Fruit fly (Drosophila melanogaster) whole organism, embryonic: Measurements from ENCODE around the gene nbs.

Experiments used
- Adf1 ChIP-seq: fragments of 200-800 bp; sonication (Bioruptor generic); IDR thresholded peaks from 2 replicates; pipeline ENCODE4 v1.3.6; 2022; ENCODE audit warnings: missing biosample characterization, missing genetic modification characterization
- Aef1 ChIP-seq: fragments of 200-800 bp; sonication (Bioruptor generic); IDR thresholded peaks from 3 replicates; pipeline ENCODE4 v1.3.6; 2022; ENCODE audit warnings: missing biosample characterization, missing genetic modification characterization
- Blimp-1 ChIP-seq: fragments of 200-800 bp; sonication (Bioruptor generic); optimal IDR thresholded peaks from 3 replicates; lab custom pipeline; 2018; ENCODE audit warnings: missing biosample characterization, missing genetic modification characterization, mild to moderate bottlenecking, moderate library complexity, missing genetic modification reagents
- Bteb2 ChIP-seq: fragments of 200-800 bp; sonication (Bioruptor generic); optimal IDR thresholded peaks from 2 replicates; lab custom pipeline; 2016; ENCODE audit warnings: missing biosample characterization, missing genetic modification characterization
- CG10543 ChIP-seq: fragments of 200-800 bp; sonication (Bioruptor generic); optimal IDR thresholded peaks from 3 replicates; lab custom pipeline; 2017; ENCODE audit warnings: missing biosample characterization, mild to moderate bottlenecking, missing genetic modification characterization, moderate library complexity
- CG10654 ChIP-seq: fragments of 200-800 bp; sonication (Bioruptor generic); optimal IDR thresholded peaks from 2 replicates; lab custom pipeline; 2016; ENCODE audit warnings: missing biosample characterization, missing genetic modification characterization
- CG12744 ChIP-seq: fragments of 200-800 bp; sonication (Bioruptor generic); optimal IDR thresholded peaks from 2 replicates; lab custom pipeline; 2016; ENCODE audit warnings: missing biosample characterization, missing genetic modification characterization
- CG13624 ChIP-seq: fragments of 200-800 bp; sonication (Bioruptor generic); optimal IDR thresholded peaks from 2 replicates; lab custom pipeline; 2016; ENCODE audit warnings: missing biosample characterization, missing genetic modification characterization
- CG14050 ChIP-seq: fragments of 200-800 bp; sonication (Bioruptor generic); IDR thresholded peaks from 3 replicates; pipeline ENCODE4 v1.3.6; 2022; ENCODE audit warnings: missing biosample characterization, missing genetic modification characterization
- CG14667 ChIP-seq: fragments of 200-800 bp; sonication (Bioruptor generic); IDR thresholded peaks from 2 replicates; pipeline ENCODE4 v1.3.6; 2022; ENCODE audit warnings: missing biosample characterization, missing genetic modification characterization
- CG14965 ChIP-seq: fragments of 200-800 bp; sonication (Bioruptor generic); optimal IDR thresholded peaks from 2 replicates; lab custom pipeline; 2016; ENCODE audit warnings: missing biosample characterization, missing genetic modification characterization, borderline replicate concordance
- CG15479 ChIP-seq: fragments of 200-800 bp; sonication (Bioruptor generic); optimal IDR thresholded peaks from 3 replicates; lab custom pipeline; 2019; ENCODE audit warnings: missing biosample characterization, mild to moderate bottlenecking, missing genetic modification characterization, moderate library complexity
- CG17912 ChIP-seq: fragments of 200-800 bp; sonication (Bioruptor generic); optimal IDR thresholded peaks from 2 replicates; lab custom pipeline; 2018; ENCODE audit warnings: missing biosample characterization, mild to moderate bottlenecking, missing genetic modification characterization
- CG18476 ChIP-seq: fragments of 200-800 bp; sonication (Bioruptor generic); optimal IDR thresholded peaks from 2 replicates; lab custom pipeline; 2016; ENCODE audit warnings: missing biosample characterization, mild to moderate bottlenecking, missing genetic modification characterization
- CG30020 ChIP-seq: fragments of 200-800 bp; optimal IDR thresholded peaks from 2 replicates; lab custom pipeline; 2019; ENCODE audit warnings: missing biosample characterization, mild to moderate bottlenecking, missing genetic modification characterization, moderate library complexity
- CG31224 ChIP-seq: fragments of 200-800 bp; sonication (Bioruptor generic); IDR thresholded peaks from 2 replicates; pipeline ENCODE4 v1.3.6; 2022; ENCODE audit warnings: missing biosample characterization, missing genetic modification characterization
- CG32532 ChIP-seq: fragments of 200-800 bp; sonication (Bioruptor generic); IDR thresholded peaks from 2 replicates; pipeline ENCODE4 v1.3.6; 2022; ENCODE audit warnings: missing biosample characterization, missing genetic modification characterization
- CG3838 ChIP-seq: fragments of 200-800 bp; sonication (Bioruptor generic); optimal IDR thresholded peaks from 3 replicates; lab custom pipeline; 2016; ENCODE audit warnings: missing biosample characterization, missing genetic modification characterization
- CG7839 ChIP-seq: fragments of 200-800 bp; sonication (Bioruptor generic); optimal IDR thresholded peaks from 3 replicates; lab custom pipeline; 2018; ENCODE audit warnings: missing biosample characterization, mild to moderate bottlenecking, missing genetic modification characterization, moderate library complexity
- CG8089 ChIP-seq: fragments of 200-800 bp; sonication (Bioruptor generic); optimal IDR thresholded peaks from 3 replicates; lab custom pipeline; 2016; ENCODE audit warnings: missing biosample characterization, missing genetic modification characterization
- CTCF ChIP-seq: fragments of 200-800 bp; sonication (Bioruptor generic); optimal IDR thresholded peaks from 2 replicates; lab custom pipeline; 2017; ENCODE audit warnings: missing biosample characterization, mild to moderate bottlenecking, missing genetic modification characterization, moderate library complexity
- Dfd ChIP-seq, 2 experiments: fragments of >200 bp; optimal IDR thresholded peaks; 2 replicates each; lab custom pipeline; 2017; ENCODE audit warnings: missing biosample characterization in 2 of 2, missing genetic modification characterization in 2 of 2
- Dip2 ChIP-seq: fragments of 200-800 bp; sonication (Bioruptor generic); IDR thresholded peaks from 2 replicates; pipeline ENCODE4 v1.3.6; 2022; ENCODE audit warnings: missing biosample characterization, missing genetic modification characterization
- E2f1 ChIP-seq: fragments of 200-800 bp; sonication (Bioruptor generic); IDR thresholded peaks from 2 replicates; pipeline ENCODE4 v1.3.6; 2022; ENCODE audit warnings: missing biosample characterization, missing genetic modification characterization
- ERR ChIP-seq: fragments of 200-800 bp; sonication (Bioruptor generic); optimal IDR thresholded peaks from 2 replicates; lab custom pipeline; 2016; ENCODE audit warnings: missing biosample characterization, missing genetic modification characterization
- Ets97D ChIP-seq: fragments of 200-800 bp; sonication (Bioruptor generic); optimal IDR thresholded peaks from 3 replicates; lab custom pipeline; 2016; ENCODE audit warnings: missing biosample characterization, missing genetic modification characterization
- Fer2 ChIP-seq: fragments of 200-800 bp; sonication (Bioruptor generic); optimal IDR thresholded peaks from 2 replicates; lab custom pipeline; 2018; ENCODE audit warnings: missing biosample characterization, mild to moderate bottlenecking, missing genetic modification characterization, moderate library complexity
- HLH3B ChIP-seq: fragments of 200-800 bp; sonication (Bioruptor generic); IDR thresholded peaks from 2 replicates; pipeline ENCODE4 v1.3.6; 2022; ENCODE audit warnings: missing biosample characterization, missing genetic modification characterization
- Hmx ChIP-seq: fragments of 200-800 bp; sonication (Bioruptor generic); optimal IDR thresholded peaks from 2 replicates; lab custom pipeline; 2016; ENCODE audit warnings: missing biosample characterization, missing genetic modification characterization
- Hr3 ChIP-seq: fragments of 200-800 bp; sonication (Bioruptor generic); optimal IDR thresholded peaks from 3 replicates; lab custom pipeline; 2016; ENCODE audit warnings: missing biosample characterization, missing genetic modification characterization
- Mad ChIP-seq: fragments of 200-800 bp; sonication (Bioruptor generic); optimal IDR thresholded peaks from 2 replicates; lab custom pipeline; 2016; ENCODE audit warnings: missing biosample characterization, missing genetic modification characterization
- Meics ChIP-seq: fragments of 200-800 bp; sonication (Bioruptor generic); optimal IDR thresholded peaks from 2 replicates; lab custom pipeline; 2017; ENCODE audit warnings: missing biosample characterization, mild to moderate bottlenecking, missing genetic modification characterization
- PHDP ChIP-seq: fragments of 200-800 bp; sonication (Bioruptor generic); optimal IDR thresholded peaks from 3 replicates; lab custom pipeline; 2018; ENCODE audit warnings: missing biosample characterization, mild to moderate bottlenecking, missing genetic modification characterization, moderate library complexity
- Ravus ChIP-seq: fragments of 200-800 bp; sonication (Bioruptor generic); IDR thresholded peaks from 2 replicates; pipeline ENCODE4 v1.3.6; 2022; ENCODE audit warnings: missing biosample characterization, missing genetic modification characterization
- Sox102F ChIP-seq: fragments of 200-800 bp; sonication (Bioruptor generic); optimal IDR thresholded peaks from 2 replicates; lab custom pipeline; 2018; ENCODE audit warnings: missing biosample characterization, mild to moderate bottlenecking, missing genetic modification characterization, moderate library complexity
- bab2 ChIP-seq: fragments of 200-800 bp; sonication (Bioruptor generic); optimal IDR thresholded peaks from 2 replicates; lab custom pipeline; 2016; ENCODE audit warnings: missing biosample characterization, missing genetic modification characterization
- cad ChIP-seq: fragments of >200 bp; optimal IDR thresholded peaks from 2 replicates; lab custom pipeline; 2017; ENCODE audit warnings: missing biosample characterization, missing genetic modification characterization
- cato ChIP-seq: fragments of 200-800 bp; sonication (Bioruptor generic); optimal IDR thresholded peaks from 2 replicates; lab custom pipeline; 2016; ENCODE audit warnings: missing biosample characterization, missing genetic modification characterization, borderline replicate concordance
- corto ChIP-seq: fragments of 200-800 bp; sonication (Bioruptor generic); optimal IDR thresholded peaks from 2 replicates; lab custom pipeline; 2016; ENCODE audit warnings: missing biosample characterization, mild to moderate bottlenecking, missing genetic modification characterization, moderate library complexity
- emc ChIP-seq: fragments of 200-800 bp; sonication (Bioruptor generic); optimal IDR thresholded peaks from 2 replicates; lab custom pipeline; 2016; ENCODE audit warnings: missing biosample characterization, missing genetic modification characterization
- en ChIP-seq: fragments of 200-800 bp; sonication (Bioruptor generic); optimal IDR thresholded peaks from 2 replicates; lab custom pipeline; 2016; ENCODE audit warnings: missing biosample characterization, missing genetic modification characterization
- fd102C ChIP-seq: fragments of 200-800 bp; sonication (Bioruptor generic); optimal IDR thresholded peaks from 2 replicates; lab custom pipeline; 2018; ENCODE audit warnings: missing biosample characterization, mild to moderate bottlenecking, missing genetic modification characterization, moderate library complexity
- fu2 ChIP-seq: fragments of 200-800 bp; sonication (Bioruptor generic); optimal IDR thresholded peaks from 2 replicates; lab custom pipeline; 2016; ENCODE audit warnings: missing biosample characterization, missing genetic modification characterization
- lola ChIP-seq, 3 experiments: fragments of >200 bp in 2 of 3; fragments of 200-800 bp in 1 of 3; sonication (Bioruptor generic) in 1 of 3; optimal IDR thresholded peaks; 2 replicates each; lab custom pipeline; 2017 to 2019; ENCODE audit warnings: missing biosample characterization in 3 of 3, missing genetic modification characterization in 3 of 3, mild to moderate bottlenecking in 1 of 3, moderate library complexity in 1 of 3
- luna ChIP-seq: fragments of 200-800 bp; sonication (Bioruptor generic); optimal IDR thresholded peaks from 2 replicates; lab custom pipeline; 2016; ENCODE audit warnings: missing biosample characterization, missing genetic modification characterization
- nau ChIP-seq: fragments of 200-800 bp; sonication (Bioruptor generic); optimal IDR thresholded peaks from 3 replicates; lab custom pipeline; 2017; ENCODE audit warnings: missing biosample characterization, mild to moderate bottlenecking, missing genetic modification characterization, missing genetic modification reagents
- nerfin-1 ChIP-seq: fragments of 200-800 bp; sonication (Bioruptor generic); optimal IDR thresholded peaks from 3 replicates; lab custom pipeline; 2019; ENCODE audit warnings: missing biosample characterization, mild to moderate bottlenecking, missing genetic modification characterization, moderate library complexity
- nerfin-2 ChIP-seq: fragments of 200-800 bp; sonication (Bioruptor generic); IDR thresholded peaks from 2 replicates; pipeline ENCODE4 v1.3.6; 2022; ENCODE audit warnings: missing biosample characterization, missing genetic modification characterization; ENCODE audit not compliant: partially characterized antibody
- psq ChIP-seq: fragments of 200-800 bp; sonication (Bioruptor generic); optimal IDR thresholded peaks from 2 replicates; lab custom pipeline; 2017; ENCODE audit warnings: missing biosample characterization, missing genetic modification characterization
- shn ChIP-seq: fragments of 200-800 bp; sonication (Bioruptor generic); optimal IDR thresholded peaks from 3 replicates; lab custom pipeline; 2016; ENCODE audit warnings: missing biosample characterization, missing genetic modification characterization
- sqz ChIP-seq: fragments of 200-800 bp; sonication (Bioruptor generic); optimal IDR thresholded peaks from 3 replicates; lab custom pipeline; 2018; ENCODE audit warnings: missing biosample characterization, mild to moderate bottlenecking, missing genetic modification characterization
- tio ChIP-seq: fragments of 200-800 bp; sonication (Bioruptor generic); optimal IDR thresholded peaks from 2 replicates; lab custom pipeline; 2017; ENCODE audit warnings: missing biosample characterization, missing genetic modification characterization, inconsistent platforms
- yki ChIP-seq: fragments of >200 bp; optimal IDR thresholded peaks from 3 replicates; lab custom pipeline; 2018
- zfh2 ChIP-seq: fragments of 200-800 bp; sonication (Bioruptor generic); optimal IDR thresholded peaks from 2 replicates; lab custom pipeline; 2016; ENCODE audit warnings: missing biosample characterization, missing genetic modification characterization

nbs gene

dm6 chr3L:9695647-9696046, 27.3 kb downstream of the nbs start (continued):
- TF ChIP-seq yki (lab: Kevin White, UChicago) (no peak), cad (GFP tag; lab: Kevin White, UChicago) (no peak), Ravus (no peak), Adf1 (GFP tag; lab: Robert Waterston, UW) (no peak), CG14667 (GFP tag; lab: Robert Waterston, UW) (no peak), Blimp-1 (GFP tag; lab: Kevin White, UChicago) (no peak), lola (GFP tag; optimal IDR thresholded peaks at IDR 0.05; lab: Kevin White, UChicago) (no peak), fu2 (GFP tag; lab: Kevin White, UChicago) (no peak), fd102C (GFP tag; lab: Kevin White, UChicago) (no peak), CG14965 (no peak), Bteb2 (GFP tag; lab: Kevin White, UChicago) (no peak), emc (GFP tag; lab: Kevin White, UChicago) (no peak), CG10543 (GFP tag; lab: Kevin White, UChicago) (no peak), Hr3 (GFP tag; lab: Kevin White, UChicago) (no peak), Hmx (no peak), sqz (GFP tag; lab: Kevin White, UChicago) (no peak), luna (GFP tag; lab: Kevin White, UChicago) (no peak), CTCF (GFP tag; lab: Kevin White, UChicago) (no peak), zfh2 (no peak), shn (GFP tag; lab: Kevin White, UChicago) (no peak), Dip2 (GFP tag; lab: Robert Waterston, UW) (no peak), Mad (GFP tag; lab: Kevin White, UChicago) (no peak), CG7839 (tag; lab: Kevin White, UChicago) (peak; percentile 59), nerfin-2 (no peak), CG13624 (GFP tag; lab: Kevin White, UChicago) (no peak), Sox102F (GFP tag; lab: Kevin White, UChicago) (peak; percentile 68), Dfd (GFP tag; optimal IDR thresholded peaks at IDR 0.05; lab: Kevin White, UChicago) (no peak), CG12744 (GFP tag; lab: Kevin White, UChicago) (no peak), E2f1 (GFP tag; lab: Robert Waterston, UW) (no peak), CG14050 (GFP tag; lab: Robert Waterston, UW) (no peak), Aef1 (GFP tag; lab: Robert Waterston, UW) (no peak), ERR (no peak), cato (GFP tag; lab: Kevin White, UChicago) (no peak), CG17912 (no peak), CG18476 (no peak), HLH3B (GFP tag; lab: Robert Waterston, UW) (no peak), CG31224 (no peak), nau (GFP tag; lab: Kevin White, UChicago) (no peak), corto (GFP tag; lab: Kevin White, UChicago) (no peak), CG30020 (tag; lab: Kevin White, UChicago) (no peak), Meics (GFP tag; lab: Kevin White, UChicago) (peak; percentile 41), Fer2 (tag; lab: Kevin White, UChicago) (peak; percentile 3), tio (GFP tag; lab: Kevin White, UChicago) (no peak), nerfin-1 (peak; percentile 10), CG10654 (no peak), en (GFP tag; lab: Kevin White, UChicago) (no peak), CG15479 (GFP tag; lab: Kevin White, UChicago) (no peak), PHDP (tag; lab: Kevin White, UChicago) (peak; percentile 45), bab2 (GFP tag; lab: Kevin White, UChicago) (peak; percentile 11), Ets97D (GFP tag; lab: Kevin White, UChicago) (no peak), psq (GFP tag; lab: Kevin White, UChicago) (no peak), CG32532 (GFP tag; lab: Robert Waterston, UW) (no peak), CG8089 (no peak), CG3838 (GFP tag; lab: Kevin White, UChicago) (no peak)
